Worm (Caenorhabditis elegans) whole organism, young adult: Measurements from ENCODE around the gene Y66H1A.5.
A peak's percentile ranks its signal among the peaks of the same experiment; 100 is the strongest.
"Not testable (repeated sequence)": the region's sequence is repeated elsewhere in the genome, so short reads cannot be mapped to it uniquely, and the experiment has no call there.

Experiments
- B0019.2 ChIP-seq: fragments of 200-800 bp; sonication (Bioruptor generic); conservative IDR thresholded peaks from 2 replicates; pipeline ENCODE4 v1.3.6; 2022; ENCODE audit warnings: missing genetic modification reagents, missing genetic modification characterization, missing compliant biosample characterization
- B0261.1 ChIP-seq: sonication (generic microtip); optimal IDR thresholded peaks from 2 replicates; lab custom pipeline; 2016; ENCODE audit warnings: mild to moderate bottlenecking, missing genetic modification characterization, moderate library complexity, missing compliant biosample characterization
- C06A6.2 ChIP-seq: fragments of 200-800 bp; sonication (Bioruptor generic); conservative IDR thresholded peaks from 2 replicates; pipeline ENCODE4 v1.3.6; 2022; ENCODE audit warnings: missing genetic modification characterization, missing compliant biosample characterization
- C17E4.6 ChIP-seq: fragments of 200-800 bp; sonication (Bioruptor generic); IDR thresholded peaks from 2 replicates; pipeline ENCODE4 v1.3.6; 2022; ENCODE audit warnings: missing genetic modification reagents, missing genetic modification characterization, missing compliant biosample characterization
- D2030.7 ChIP-seq: fragments of 200-800 bp; sonication (Bioruptor generic); IDR thresholded peaks from 2 replicates; pipeline ENCODE4 v1.3.6; 2022; ENCODE audit warnings: missing genetic modification reagents, missing genetic modification characterization, missing compliant biosample characterization
- F49E8.2 ChIP-seq: sonication (generic microtip); optimal IDR thresholded peaks from 3 replicates; lab custom pipeline; 2017; ENCODE audit warnings: missing genetic modification characterization, mild to moderate bottlenecking, missing compliant biosample characterization, antibody characterized with exemption, moderate library complexity; ENCODE audit not compliant: insufficient read depth
- F52B5.7 ChIP-seq: sonication (generic microtip); optimal IDR thresholded peaks from 2 replicates; lab custom pipeline; 2016; ENCODE audit warnings: mild to moderate bottlenecking, missing genetic modification characterization, missing compliant biosample characterization
- T07F8.4 ChIP-seq: sonication (generic microtip); optimal IDR thresholded peaks from 2 replicates; lab custom pipeline; 2016; ENCODE audit warnings: mild to moderate bottlenecking, missing genetic modification characterization, moderate library complexity, missing compliant biosample characterization
- Y53F4B.3 ChIP-seq: fragments of 200-800 bp; sonication (Bioruptor generic); IDR thresholded peaks from 2 replicates; pipeline ENCODE4 v1.3.6; 2022; ENCODE audit warnings: missing genetic modification reagents, missing genetic modification characterization, missing compliant biosample characterization
- Y56A3A.18 ChIP-seq: fragments of 200-800 bp; sonication (Bioruptor generic); IDR thresholded peaks from 2 replicates; pipeline ENCODE4 v1.3.6; 2022; ENCODE audit warnings: missing genetic modification reagents, missing genetic modification characterization, missing compliant biosample characterization
- Y67H2A.10 ChIP-seq: fragments of 200-800 bp; sonication (Bioruptor generic); conservative IDR thresholded peaks from 2 replicates; pipeline ENCODE4 v1.3.6; 2022; ENCODE audit warnings: missing genetic modification reagents, missing genetic modification characterization, missing compliant biosample characterization
- ZK185.1 ChIP-seq: sonication (generic microtip); optimal IDR thresholded peaks from 2 replicates; lab custom pipeline; 2016; ENCODE audit warnings: mild to moderate bottlenecking, missing genetic modification characterization, missing compliant biosample characterization; ENCODE audit not compliant: poor library complexity, severe bottlenecking
- akir-1 ChIP-seq: fragments of 200-800 bp; sonication (Bioruptor generic); optimal IDR thresholded peaks from 2 replicates; lab custom pipeline; 2018; ENCODE audit warnings: mild to moderate bottlenecking, missing genetic modification characterization, moderate library complexity, missing compliant biosample characterization
- aptf-3 ChIP-seq: fragments of 200-800 bp; sonication (Bioruptor generic); IDR thresholded peaks from 2 replicates; pipeline ENCODE4 v1.3.6; 2022; ENCODE audit warnings: missing genetic modification characterization, missing compliant biosample characterization
- attf-3 ChIP-seq: fragments of 200-800 bp; sonication (Bioruptor generic); conservative IDR thresholded peaks from 2 replicates; pipeline ENCODE4 v1.3.6; 2022; ENCODE audit warnings: missing genetic modification reagents, missing genetic modification characterization, missing compliant biosample characterization
- attf-6 ChIP-seq: fragments of 200-800 bp; sonication (Bioruptor generic); IDR thresholded peaks from 2 replicates; pipeline ENCODE4 v1.3.6; 2022; ENCODE audit warnings: missing genetic modification reagents, missing genetic modification characterization, missing compliant biosample characterization
- bed-1 ChIP-seq: fragments of 200-800 bp; sonication (Bioruptor generic); IDR thresholded peaks from 2 replicates; pipeline ENCODE4 v1.3.6; 2022; ENCODE audit warnings: missing genetic modification reagents, missing genetic modification characterization, missing compliant biosample characterization
- bed-2 ChIP-seq: fragments of 200-800 bp; sonication (Bioruptor generic); IDR thresholded peaks from 2 replicates; pipeline ENCODE4 v1.3.6; 2022; ENCODE audit warnings: missing genetic modification reagents, missing genetic modification characterization, missing compliant biosample characterization
- ceh-27 ChIP-seq: fragments of 200-800 bp; sonication (Bioruptor generic); optimal IDR thresholded peaks from 2 replicates; lab custom pipeline; 2018; ENCODE audit warnings: mild to moderate bottlenecking, missing genetic modification characterization, moderate library complexity, missing compliant biosample characterization
- ceh-40 ChIP-seq: fragments of 200-800 bp; sonication (Bioruptor generic); IDR thresholded peaks from 2 replicates; pipeline ENCODE4 v1.3.6; 2022; ENCODE audit warnings: missing genetic modification characterization, missing compliant biosample characterization
- ceh-91 ChIP-seq: fragments of 200-800 bp; sonication (Bioruptor generic); IDR thresholded peaks from 2 replicates; pipeline ENCODE4 v1.3.6; 2022; ENCODE audit warnings: missing genetic modification reagents, missing genetic modification characterization, missing compliant biosample characterization
- die-1 ChIP-seq: sonication (generic microtip); optimal IDR thresholded peaks from 2 replicates; lab custom pipeline; 2016; ENCODE audit warnings: missing genotype, mild to moderate bottlenecking, missing genetic modification characterization, missing compliant biosample characterization
- dox-1 ChIP-seq: fragments of 200-800 bp; sonication (Bioruptor generic); IDR thresholded peaks from 2 replicates; pipeline ENCODE4 v1.3.6; 2022; ENCODE audit warnings: missing genetic modification reagents, missing genetic modification characterization, missing compliant biosample characterization
- dpl-1 ChIP-seq: fragments of 150-350 bp; optimal IDR thresholded peaks from 2 replicates; lab custom pipeline; 2014; ENCODE audit warnings: missing biosample characterization, missing genetic modification reagents, missing genetic modification characterization
- egl-18 ChIP-seq: fragments of 200-800 bp; sonication (Bioruptor generic); IDR thresholded peaks from 2 replicates; pipeline ENCODE4 v1.3.6; 2022; ENCODE audit warnings: missing genetic modification reagents, missing genetic modification characterization, missing compliant biosample characterization
- hrde-1 ChIP-seq: sonication (generic microtip); optimal IDR thresholded peaks from 2 replicates; lab custom pipeline; 2016; ENCODE audit warnings: missing genetic modification characterization, mild to moderate bottlenecking, missing compliant biosample characterization, moderate library complexity, missing genotype, missing genetic modification reagents, borderline replicate concordance
- hsf-1 ChIP-seq: fragments of 200-800 bp; sonication (Bioruptor generic); IDR thresholded peaks from 2 replicates; pipeline ENCODE4 v1.3.6; 2022; ENCODE audit warnings: missing genetic modification reagents, missing genetic modification characterization, missing compliant biosample characterization
- let-607 ChIP-seq, 2 experiments: fragments of 200-800 bp in 1 of 2; sonication (Bioruptor generic) in 1 of 2; sonication (generic microtip) in 1 of 2; optimal IDR thresholded peaks; 2 replicates each; lab custom pipeline; 2016 to 2018; ENCODE audit warnings: mild to moderate bottlenecking in 2 of 2, missing compliant biosample characterization in 2 of 2, missing genetic modification characterization in 2 of 2, moderate library complexity in 2 of 2, missing genotype in 1 of 2
- lin-35 ChIP-seq, 3 experiments: fragments of 150-350 bp in 2 of 3; sonication (generic microtip) in 1 of 3; optimal IDR thresholded peaks; 2 replicates each; lab custom pipeline; 2014 to 2018; ENCODE audit warnings: missing biosample characterization in 3 of 3, missing genetic modification characterization in 3 of 3, missing genetic modification reagents in 3 of 3
- lin-54 ChIP-seq: fragments of 200-800 bp; sonication (Bioruptor generic); optimal IDR thresholded peaks from 2 replicates; lab custom pipeline; 2018; ENCODE audit warnings: mild to moderate bottlenecking, missing genetic modification characterization, missing compliant biosample characterization
- lir-1 ChIP-seq: fragments of 200-800 bp; sonication (Bioruptor generic); conservative IDR thresholded peaks from 2 replicates; pipeline ENCODE4 v1.3.6; 2022; ENCODE audit warnings: missing genetic modification reagents, missing genetic modification characterization, missing compliant biosample characterization
- madf-10 ChIP-seq: sonication (generic microtip); optimal IDR thresholded peaks from 2 replicates; lab custom pipeline; 2016; ENCODE audit warnings: mild to moderate bottlenecking, missing genetic modification characterization, missing compliant biosample characterization
- madf-6 ChIP-seq: fragments of 200-800 bp; sonication (Bioruptor generic); IDR thresholded peaks from 2 replicates; pipeline ENCODE4 v1.3.6; 2022; ENCODE audit warnings: missing genetic modification reagents, missing genetic modification characterization, missing compliant biosample characterization
- madf-8 ChIP-seq: fragments of 200-800 bp; sonication (Bioruptor generic); conservative IDR thresholded peaks from 2 replicates; pipeline ENCODE4 v1.3.6; 2022; ENCODE audit warnings: missing genetic modification reagents, missing genetic modification characterization, missing compliant biosample characterization
- mcd-1 ChIP-seq: fragments of 200-800 bp; sonication (Bioruptor generic); IDR thresholded peaks from 2 replicates; pipeline ENCODE4 v1.3.6; 2022; ENCODE audit warnings: missing genetic modification reagents, missing genetic modification characterization, missing compliant biosample characterization
- pbrm-1 ChIP-seq: fragments of 200-800 bp; sonication (Bioruptor generic); IDR thresholded peaks from 2 replicates; pipeline ENCODE4 v1.3.6; 2022; ENCODE audit warnings: missing genetic modification reagents, missing genetic modification characterization, missing compliant biosample characterization
- sea-2 ChIP-seq: fragments of 200-800 bp; sonication (Bioruptor generic); IDR thresholded peaks from 2 replicates; pipeline ENCODE4 v1.3.6; 2022; ENCODE audit warnings: missing genetic modification characterization, missing compliant biosample characterization
- snpc-3.4 ChIP-seq: sonication (generic microtip); optimal IDR thresholded peaks from 2 replicates; lab custom pipeline; 2017; ENCODE audit warnings: missing genetic modification characterization, mild to moderate bottlenecking, missing compliant biosample characterization, antibody characterized with exemption, moderate library complexity, missing genotype, missing genetic modification reagents
- snpc-4 ChIP-seq, 5 experiments: fragments of 150-350 bp in 1 of 5; sonication (generic microtip) in 4 of 5; optimal IDR thresholded peaks; 2 replicates each; lab custom pipeline; 2014 to 2018; ENCODE audit warnings: missing genetic modification characterization in 5 of 5, missing biosample characterization in 3 of 5, antibody characterized with exemption in 2 of 5, mild to moderate bottlenecking in 2 of 5, missing compliant biosample characterization in 2 of 5, missing genotype in 2 of 5, moderate library complexity in 2 of 5, missing genetic modification reagents in 1 of 5
- xnd-1 ChIP-seq: sonication (generic microtip); optimal IDR thresholded peaks from 2 replicates; lab custom pipeline; 2016; ENCODE audit warnings: missing genotype, missing genetic modification reagents, missing genetic modification characterization, missing compliant biosample characterization
- zfh-2 ChIP-seq: fragments of 200-800 bp; sonication (Bioruptor generic); conservative IDR thresholded peaks from 2 replicates; pipeline ENCODE4 v1.3.6; 2022; ENCODE audit warnings: missing genetic modification reagents, missing genetic modification characterization, missing compliant biosample characterization
- zim-3 ChIP-seq: sonication (generic microtip); optimal IDR thresholded peaks from 2 replicates; lab custom pipeline; 2017; ENCODE audit warnings: mild to moderate bottlenecking, missing genetic modification characterization, moderate library complexity, missing compliant biosample characterization
- ztf-26 ChIP-seq: sonication (generic microtip); optimal IDR thresholded peaks from 2 replicates; lab custom pipeline; 2017; ENCODE audit warnings: missing genetic modification characterization, missing compliant biosample characterization
- ztf-28 ChIP-seq: fragments of 200-800 bp; sonication (Bioruptor generic); IDR thresholded peaks from 2 replicates; pipeline ENCODE4 v1.3.6; 2022; ENCODE audit warnings: missing genetic modification reagents, missing genetic modification characterization, missing compliant biosample characterization

The Y66H1A.5 gene

ce11 chrIV:385150-385937 is 43.6 kb downstream of the Y66H1A.5 start, which contains the start of gene rps-24 (continued):
- TF ChIP-seq bed-1 (peak; percentile 89; the same call in 1 of the 2 replicates), madf-8 (GFP tag; lab: Robert Waterston, UW) (peak; percentile 79), D2030.7 (GFP tag; lab: Robert Waterston, UW) (peak; percentile 100), ceh-27 (peak; percentile 92), Y67H2A.10 (GFP tag; lab: Robert Waterston, UW) (peak; percentile 96), C17E4.6 (GFP tag; lab: Robert Waterston, UW) (peak; percentile 92; the same call in 1 of the 2 replicates), ztf-26 (tag; lab: Kevin White, UChicago) (peak; percentile 90), snpc-3.4 (tag; lab: Kevin White, UChicago) (peak; percentile 49), xnd-1 (tag; lab: Kevin White, UChicago) (peak; percentile 6), C06A6.2 (peak; percentile 93), lir-1 (GFP tag; lab: Robert Waterston, UW) (peak; percentile 95), snpc-4 (tag; optimal IDR thresholded peaks at IDR 0.05; lab: Kevin White, UChicago) (peak; percentile 55 to 83 (median 78)), mcd-1 (GFP tag; lab: Robert Waterston, UW) (peak; percentile 93), attf-3 (GFP tag; lab: Robert Waterston, UW) (peak; percentile 86), aptf-3 (GFP tag; lab: Robert Waterston, UW) (peak; percentile 68; the same call in 1 of the 2 replicates), zfh-2 (peak; percentile 67), F49E8.2 (peak; percentile 84), T07F8.4 (tag; lab: Kevin White, UChicago) (peak; percentile 84), B0261.1 (tag; lab: Kevin White, UChicago) (peak; percentile 27), madf-10 (peak; percentile 91), hsf-1 (GFP tag; lab: Robert Waterston, UW) (peak; percentile 82), egl-18 (GFP tag; lab: Robert Waterston, UW) (0 out of 2 replicates have a peak, but pooled peaks have one; percentile 37), ZK185.1 (tag; lab: Kevin White, UChicago) (peak; percentile 82), ztf-28 (GFP tag; lab: Robert Waterston, UW) (peak; percentile 99), bed-2 (GFP tag; lab: Robert Waterston, UW) (peak; percentile 97), sea-2 (peak; percentile 78; the same call in 1 of the 2 replicates), ceh-40 (GFP tag; lab: Robert Waterston, UW) (peak; percentile 53; the same call in 1 of the 2 replicates), zim-3 (tag; lab: Kevin White, UChicago) (peak; percentile 75), dox-1 (GFP tag; lab: Robert Waterston, UW) (peak; percentile 99), die-1 (tag; lab: Kevin White, UChicago) (peak; percentile 48), lin-54 (peak; percentile 85), Y53F4B.3 (peak; percentile 92), ceh-91 (peak; percentile 97), B0019.2 (GFP tag; lab: Robert Waterston, UW) (peak; percentile 99), hrde-1 (tag; lab: Kevin White, UChicago) (peak; percentile 42), lin-35 (GFP tag; optimal IDR thresholded peaks at IDR 0.05; lab: Kevin White, UChicago) (peak in 1 of 3 experiments; percentile 82), madf-6 (GFP tag; lab: Robert Waterston, UW) (peak; percentile 87), attf-6 (GFP tag; lab: Robert Waterston, UW) (peak; percentile 84; the same call in 1 of the 2 replicates), pbrm-1 (GFP tag; lab: Robert Waterston, UW) (peak; percentile 97), let-607 (tag; optimal IDR thresholded peaks at IDR 0.05; lab: Kevin White, UChicago) (peak in 1 of 2 experiments; percentile 38), F52B5.7 (peak; percentile 6), Y56A3A.18 (peak; percentile 87), dpl-1 (peak; percentile 15), akir-1 (GFP tag; lab: Kevin White, UChicago) (peak; percentile 40)
- not testable (repeated sequence) for TF ChIP-seq snpc-4 (GFP tag; optimal IDR thresholded peaks at IDR 0.05; lab: Kevin White, UChicago)
